Fruit fly (Drosophila melanogaster): ENCODE measurements around the gene dpr8.

dpr8 gene

dm6 chrX:14483521-14484031, 161.6 kb downstream of the dpr8 start (continued):
- TF ChIP-seq Ptx1 (GFP tag; IDR thresholded peaks at IDR 0.05), result peak; percentile 59
- TF ChIP-seq cas (GFP tag; IDR thresholded peaks at IDR 0.05), result no peak
- peak; percentile 30; the same call in 1 of the 3 replicates for TF ChIP-seq CG7357 (GFP tag; IDR thresholded peaks at IDR 0.05)
- TF ChIP-seq Stat92E (GFP tag; optimal IDR thresholded peaks at IDR 0.05), result no peak
- TF ChIP-seq CG5953 (GFP tag; IDR thresholded peaks at IDR 0.05), result peak; percentile 39; the same call in 1 of the 2 replicates
- TF ChIP-seq CG18764 (GFP tag; optimal IDR thresholded peaks at IDR 0.05), result peak; percentile 21
- TF ChIP-seq Nf-YA (GFP tag; IDR thresholded peaks at IDR 0.05), result 0 out of 2 replicates have a peak, but pooled peaks have one; percentile 28
- no peak for TF ChIP-seq CG8944 (GFP tag; optimal IDR thresholded peaks at IDR 0.05)
- peak; percentile 56 for TF ChIP-seq CG15269 (tag; optimal IDR thresholded peaks at IDR 0.05)
- TF ChIP-seq CG10654 (GFP tag; optimal IDR thresholded peaks at IDR 0.05), result peak; percentile 47
- peak; percentile 51 for TF ChIP-seq CG32767 (GFP tag; IDR thresholded peaks at IDR 0.05)
- no peak for TF ChIP-seq ato (GFP tag; IDR thresholded peaks at IDR 0.05; ENCODE audit: partially characterized antibody)
- TF ChIP-seq CG31441 (GFP tag; IDR thresholded peaks at IDR 0.05), result peak; percentile 81
- peak; percentile 33 to 64 for TF ChIP-seq dpn (GFP tag; optimal IDR thresholded peaks at IDR 0.05)
- peak; percentile 82 for TF ChIP-seq CG2678 (tag; optimal IDR thresholded peaks at IDR 0.05)
- peak; percentile 73 for TF ChIP-seq CG4424 (GFP tag; optimal IDR thresholded peaks at IDR 0.05)
- TF ChIP-seq CG16863 (GFP tag; optimal IDR thresholded peaks at IDR 0.05), result peak; percentile 40
- TF ChIP-seq CG8281 (tag; optimal IDR thresholded peaks at IDR 0.05), result peak; percentile 33
- 0 out of 3 replicates have a peak, but pooled peaks have one; percentile 10 for TF ChIP-seq CG34422 (GFP tag; IDR thresholded peaks at IDR 0.05)
- TF ChIP-seq dmrt11E (tag; optimal IDR thresholded peaks at IDR 0.05), result peak; percentile 65
- no peak for TF ChIP-seq sc (optimal IDR thresholded peaks at IDR 0.05)
- TF ChIP-seq sc (GFP tag; optimal IDR thresholded peaks at IDR 0.05), result peak; percentile 42
- peak; percentile 51 for TF ChIP-seq grau (tag; optimal IDR thresholded peaks at IDR 0.05)
- no peak for TF ChIP-seq chm (GFP tag; IDR thresholded peaks at IDR 0.05)
- 0 out of 2 replicates have a peak, but pooled peaks have one; percentile 12 for TF ChIP-seq ap (GFP tag; IDR thresholded peaks at IDR 0.05)
- peak; percentile 70 for TF ChIP-seq Asciz (GFP tag; optimal IDR thresholded peaks at IDR 0.05)
- TF ChIP-seq Max (GFP tag; optimal IDR thresholded peaks at IDR 0.05), result peak; percentile 35
- no peak for TF ChIP-seq CG31365 (tag; optimal IDR thresholded peaks at IDR 0.05)
- TF ChIP-seq CG30403 (GFP tag; optimal IDR thresholded peaks at IDR 0.05), result peak; percentile 79
- no peak for TF ChIP-seq D (optimal IDR thresholded peaks at IDR 0.05)
- peak; percentile 74 for TF ChIP-seq D (GFP tag; optimal IDR thresholded peaks at IDR 0.05)
- TF ChIP-seq sug (tag; optimal IDR thresholded peaks at IDR 0.05), result no peak
- no peak for TF ChIP-seq Hand (GFP tag; optimal IDR thresholded peaks at IDR 0.05)
- TF ChIP-seq CG32532 (GFP tag; IDR thresholded peaks at IDR 0.05), result no peak
- no peak for TF ChIP-seq CkIIα-i1 (GFP tag; IDR thresholded peaks at IDR 0.05)
- peak; percentile 16; the same call in 1 of the 2 replicates for TF ChIP-seq ssp (GFP tag; IDR thresholded peaks at IDR 0.05)
- TF ChIP-seq CG12391 (tag; optimal IDR thresholded peaks at IDR 0.05), result peak; percentile 66
- peak; percentile 1 for TF ChIP-seq scrt (GFP tag; optimal IDR thresholded peaks at IDR 0.05)
- TF ChIP-seq CG3726 (GFP tag; IDR thresholded peaks at IDR 0.05), result 0 out of 3 replicates have a peak, but pooled peaks have one; percentile 38
- peak; percentile 68 for TF ChIP-seq lilli (GFP tag; optimal IDR thresholded peaks at IDR 0.05)
- TF ChIP-seq Meics (GFP tag; optimal IDR thresholded peaks at IDR 0.05), result peak; percentile 37
- TF ChIP-seq CG10431 (GFP tag; optimal IDR thresholded peaks at IDR 0.05), result peak; percentile 35
- TF ChIP-seq gsb-n (tag; optimal IDR thresholded peaks at IDR 0.05), result peak; percentile 48
- peak; percentile 33 for TF ChIP-seq CG3281 (GFP tag; optimal IDR thresholded peaks at IDR 0.05)
- TF ChIP-seq ind (GFP tag; optimal IDR thresholded peaks at IDR 0.05), result peak; percentile 58
- TF ChIP-seq crol (GFP tag; IDR thresholded peaks at IDR 0.05), result peak; percentile 55; the same call in 1 of the 2 replicates
- TF ChIP-seq Xrp1 (GFP tag; IDR thresholded peaks at IDR 0.05), result peak; percentile 68; the same call in 1 of the 2 replicates
- no peak for TF ChIP-seq al (GFP tag; IDR thresholded peaks at IDR 0.05)
- peak; percentile 82 for TF ChIP-seq CG10979 (tag; optimal IDR thresholded peaks at IDR 0.05)
- peak; percentile 72 for TF ChIP-seq CG7839 (tag; optimal IDR thresholded peaks at IDR 0.05)
- no peak for TF ChIP-seq chn (GFP tag; optimal IDR thresholded peaks at IDR 0.05)

Measured in whole organism, embryonic.